Fruit fly (Drosophila melanogaster) Kc167 (cell line): Measurements from ENCODE around the gene Shmt.

Experiments
- Sin3A ChIP-seq: fragments of >200 bp; optimal IDR thresholded peaks from 2 replicates; lab custom pipeline; 2018; ENCODE audit warnings: missing external identifiers
- h ChIP-seq: fragments of >200 bp; optimal IDR thresholded peaks from 3 replicates; lab custom pipeline; 2018; ENCODE audit warnings: missing external identifiers
- insv ChIP-seq: fragments of >200 bp; optimal IDR thresholded peaks from 3 replicates; lab custom pipeline; 2018; ENCODE audit warnings: missing external identifiers
- psq ChIP-seq: fragments of >200 bp; optimal IDR thresholded peaks from 2 replicates; lab custom pipeline; 2017; ENCODE audit warnings: missing external identifiers

DNA sequence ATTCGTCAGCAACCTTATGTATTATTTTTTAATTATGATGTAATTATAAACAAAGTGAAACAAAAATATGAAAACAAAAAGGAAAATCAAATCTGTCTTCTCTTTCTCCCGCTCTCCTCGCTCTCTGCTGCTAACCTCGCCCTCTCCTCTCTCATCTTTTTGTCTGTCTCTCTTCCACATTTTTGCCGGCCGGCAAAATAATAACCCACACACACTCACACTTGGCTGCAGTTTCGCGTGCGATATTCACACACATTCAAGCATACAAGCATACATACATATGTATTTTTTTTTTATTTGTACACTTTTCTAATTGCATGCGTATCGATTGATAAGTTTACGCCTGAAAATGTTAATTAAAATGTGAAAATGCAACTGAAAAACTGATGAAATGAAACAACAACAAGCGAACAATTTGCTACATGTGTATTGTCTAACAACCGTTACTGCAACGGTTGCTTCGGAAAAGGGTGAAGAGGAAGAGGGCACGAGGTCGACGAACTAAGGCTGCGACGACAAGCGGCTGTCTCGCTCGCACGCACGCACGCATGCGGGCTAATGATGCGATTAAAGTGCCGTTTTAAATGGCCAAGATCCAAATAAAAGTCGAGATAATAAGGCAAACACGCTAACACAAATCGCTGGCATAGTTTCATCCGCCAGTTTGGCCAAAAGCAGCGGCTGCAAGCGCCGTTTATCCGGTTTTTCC is 12.1 kb downstream of the Shmt start:
- TF ChIP-seq insv (lab: Kevin White, UChicago) (no peak), h (lab: Kevin White, UChicago) (no peak), psq (lab: Kevin White, UChicago) (no peak), Sin3A (lab: Kevin White, UChicago) (no peak)
